Fruit fly (Drosophila melanogaster) Kc167 (cell line): Measurements from ENCODE around the gene Gs1.

ENCODE experiments used
- Sin3A ChIP-seq: fragments of >200 bp; optimal IDR thresholded peaks from 2 replicates; lab custom pipeline; 2018; ENCODE audit warnings: missing external identifiers
- h ChIP-seq: fragments of >200 bp; optimal IDR thresholded peaks from 3 replicates; lab custom pipeline; 2018; ENCODE audit warnings: missing external identifiers
- psq ChIP-seq: fragments of >200 bp; optimal IDR thresholded peaks from 2 replicates; lab custom pipeline; 2017; ENCODE audit warnings: missing external identifiers
- ttk ChIP-seq: sonication (Bioruptor generic); optimal IDR thresholded peaks from 2 replicates; lab custom pipeline; 2017; ENCODE audit warnings: missing external identifiers

- no peak for TF ChIP-seq ttk (lab: Kevin White, UChicago)
- TF ChIP-seq Sin3A (lab: Kevin White, UChicago) = no peak
- no peak for TF ChIP-seq psq
- TF ChIP-seq h (lab: Kevin White, UChicago) = no peak
Measured at dm6 chr2L:140849-141248, 9.0 kb downstream of the Gs1 start, which contains the start of the genes CG31975 and ovm.
